Worm (Caenorhabditis elegans) whole organism, L1 larva: ENCODE data around the gene C32H11.3.
A peak's percentile ranks its signal among the peaks of the same experiment; 100 is the strongest.

ENCODE experiments used
- ceh-82 ChIP-seq, 3 experiments: fragments of 150-350 bp in 1 of 3; sonication (generic microtip) in 2 of 3; optimal IDR thresholded peaks; 2 replicates each; lab custom pipeline; 2014 to 2017; ENCODE audit warnings: missing biosample characterization in 3 of 3, missing genetic modification characterization in 3 of 3
- elt-2 ChIP-seq: sonication (generic microtip); optimal IDR thresholded peaks from 2 replicates; lab custom pipeline; 2016; ENCODE audit warnings: missing genetic modification characterization, mild to moderate bottlenecking, inconsistent platforms, missing compliant biosample characterization, missing genetic modification reagents
- fkh-10 ChIP-seq: sonication (generic microtip); optimal IDR thresholded peaks from 2 replicates; lab custom pipeline; 2017; ENCODE audit warnings: missing biosample characterization, missing genetic modification reagents, missing genetic modification characterization
- hlh-17 ChIP-seq: fragments of 200-800 bp; sonication (Bioruptor generic); optimal IDR thresholded peaks from 2 replicates; lab custom pipeline; 2018; ENCODE audit warnings: missing genetic modification characterization, mild to moderate bottlenecking, missing compliant biosample characterization, moderate library complexity, borderline replicate concordance
- irx-1 ChIP-seq: sonication (generic microtip); optimal IDR thresholded peaks from 2 replicates; lab custom pipeline; 2016; ENCODE audit warnings: missing genetic modification characterization, missing compliant biosample characterization
- jun-1 ChIP-seq: fragments of 150-350 bp; optimal IDR thresholded peaks from 2 replicates; lab custom pipeline; 2014; ENCODE audit warnings: missing biosample characterization, missing genetic modification reagents, missing genetic modification characterization
- mdl-1 ChIP-seq, 2 experiments: fragments of 150-350 bp; optimal IDR thresholded peaks; 2 replicates each; lab custom pipeline; 2014 to 2017; ENCODE audit warnings: missing biosample characterization in 2 of 2, missing genetic modification characterization in 2 of 2, inconsistent platforms in 1 of 2
- mep-1 ChIP-seq: fragments of 150-350 bp; optimal IDR thresholded peaks from 2 replicates; lab custom pipeline; 2014; ENCODE audit warnings: missing biosample characterization, missing genetic modification characterization
- nhr-11 ChIP-seq: fragments of 150-350 bp; optimal IDR thresholded peaks from 2 replicates; lab custom pipeline; 2014; ENCODE audit warnings: missing biosample characterization, missing genetic modification characterization
- nhr-12 ChIP-seq: sonication (generic microtip); optimal IDR thresholded peaks from 2 replicates; lab custom pipeline; 2017; ENCODE audit warnings: missing biosample characterization, missing genetic modification characterization
- nhr-28 ChIP-seq: fragments of 150-350 bp; optimal IDR thresholded peaks from 2 replicates; lab custom pipeline; 2014; ENCODE audit warnings: missing biosample characterization, missing genetic modification characterization
- nhr-76 ChIP-seq: sonication (generic microtip); optimal IDR thresholded peaks from 2 replicates; lab custom pipeline; 2017; ENCODE audit warnings: missing biosample characterization, missing genetic modification characterization
- tbx-2 ChIP-seq: sonication (generic microtip); optimal IDR thresholded peaks from 2 replicates; lab custom pipeline; 2016; ENCODE audit warnings: missing genetic modification characterization, missing compliant biosample characterization
- zag-1 ChIP-seq: fragments of 150-350 bp; optimal IDR thresholded peaks from 2 replicates; lab custom pipeline; 2014; ENCODE audit warnings: missing biosample characterization, missing genetic modification characterization

DNA sequence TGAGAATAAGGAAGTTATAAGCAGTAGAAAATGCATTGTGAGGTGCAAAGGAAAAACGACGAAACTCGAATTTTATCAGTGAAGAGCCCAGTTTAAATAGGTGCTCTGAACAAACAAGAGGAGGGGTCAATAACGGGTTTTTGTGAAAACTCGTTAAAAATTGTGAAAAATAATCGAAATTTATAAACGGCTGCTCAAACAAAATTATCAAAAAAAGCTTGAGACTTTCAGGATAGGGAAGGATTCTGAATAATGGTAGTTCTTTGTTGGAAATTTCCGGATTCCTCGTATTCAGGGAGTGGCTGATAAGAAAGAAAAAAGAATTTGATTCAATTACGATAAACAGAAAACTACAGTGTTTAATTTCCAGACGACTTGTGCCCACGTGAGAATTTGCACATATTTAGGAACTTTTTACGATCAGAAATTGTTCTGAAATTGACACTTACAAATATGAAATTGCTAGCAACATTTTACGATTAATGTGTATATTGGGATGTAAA is 46.9 kb upstream of the C32H11.3 start, which contains the start of gene clec-187:
- TF ChIP-seq irx-1 (tag; lab: Kevin White, UChicago) = no peak
- TF ChIP-seq nhr-76 (tag; lab: Kevin White, UChicago) = no peak
- no peak for TF ChIP-seq fkh-10 (GFP tag; lab: Kevin White, UChicago)
- peak; percentile 73 for TF ChIP-seq elt-2 (tag; lab: Kevin White, UChicago)
- TF ChIP-seq tbx-2 = no peak
- no peak for TF ChIP-seq mep-1 (tag; lab: Kevin White, UChicago)
- TF ChIP-seq nhr-11 (tag; lab: Kevin White, UChicago) = no peak
- TF ChIP-seq jun-1 (tag; lab: Kevin White, UChicago) = no peak
- TF ChIP-seq nhr-12 (tag; lab: Kevin White, UChicago) = no peak
- no peak for TF ChIP-seq ceh-82 (tag; optimal IDR thresholded peaks at IDR 0.05; lab: Kevin White, UChicago)
- TF ChIP-seq mdl-1 (tag; optimal IDR thresholded peaks at IDR 0.05; lab: Kevin White, UChicago) = no peak
- TF ChIP-seq hlh-17 (GFP tag; lab: Kevin White, UChicago) = no peak
- no peak for TF ChIP-seq nhr-28
- TF ChIP-seq zag-1 = no peak
